Worm (Caenorhabditis elegans) whole organism, L3 larva: ENCODE results near the gene algn-11.

Source experiments
- egl-27 ChIP-seq: sonication (generic microtip); optimal IDR thresholded peaks from 4 replicates; lab custom pipeline; 2017; ENCODE audit warnings: missing biosample characterization, missing genetic modification reagents, missing genetic modification characterization
- elt-3 ChIP-seq, 3 experiments: fragments of 150-350 bp in 1 of 3; sonication (generic microtip) in 2 of 3; optimal IDR thresholded peaks; 2 replicates in 2 of 3; 4 replicates in 1 of 3; lab custom pipeline; 2014 to 2017; ENCODE audit warnings: missing biosample characterization in 3 of 3, missing genetic modification characterization in 3 of 3
- fkh-2 ChIP-seq: fragments of 150-350 bp; optimal IDR thresholded peaks from 2 replicates; lab custom pipeline; 2014; ENCODE audit warnings: missing biosample characterization, missing genetic modification reagents, missing genetic modification characterization
- mml-1 ChIP-seq: fragments of 150-350 bp; sonication (generic microtip); optimal IDR thresholded peaks from 3 replicates; lab custom pipeline; 2014; ENCODE audit warnings: missing biosample characterization, missing genetic modification characterization
- nhr-11 ChIP-seq: fragments of 150-350 bp; optimal IDR thresholded peaks from 2 replicates; lab custom pipeline; 2014; ENCODE audit warnings: missing biosample characterization, missing genetic modification characterization
- zag-1 ChIP-seq: fragments of 150-350 bp; optimal IDR thresholded peaks from 2 replicates; lab custom pipeline; 2014; ENCODE audit warnings: missing biosample characterization, missing genetic modification characterization

DNA sequence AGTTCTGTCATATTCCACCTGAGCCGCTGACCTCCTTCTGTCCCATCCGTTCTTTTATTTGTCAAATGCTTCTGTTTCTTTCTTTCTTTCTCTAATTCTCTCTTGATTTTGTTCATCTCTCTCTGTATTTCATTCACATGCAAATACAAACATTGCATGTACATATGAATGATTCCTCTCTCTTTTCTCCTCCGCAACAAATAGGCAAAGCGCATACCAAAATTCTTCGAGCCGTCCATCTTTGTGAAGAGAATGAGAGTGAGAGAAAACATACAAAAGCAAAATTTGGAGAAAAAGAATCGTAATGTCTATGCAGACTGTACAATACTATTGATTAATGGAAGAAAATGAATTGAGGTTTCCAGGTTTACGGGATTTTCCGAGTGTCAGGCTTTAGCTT is 27.0 kb upstream of the algn-11 start:
- TF ChIP-seq elt-3 (tag; optimal IDR thresholded peaks at IDR 0.05; lab: Kevin White, UChicago) (no peak), nhr-11 (tag; lab: Kevin White, UChicago) (no peak), zag-1 (no peak), fkh-2 (tag; lab: Kevin White, UChicago) (no peak), egl-27 (no peak), mml-1 (no peak)
